Fruit fly (Drosophila melanogaster) whole organism, embryonic: Measurements from ENCODE around the gene kirre.

Source experiments
- Atf-2 ChIP-seq: fragments of 200-800 bp; sonication (Bioruptor generic); optimal IDR thresholded peaks from 2 replicates; lab custom pipeline; 2016; ENCODE audit warnings: missing biosample characterization, missing genetic modification characterization
- Bgb ChIP-seq: fragments of 200-800 bp; sonication (Bioruptor generic); IDR thresholded peaks from 2 replicates; pipeline ENCODE4 v1.3.6; 2022; ENCODE audit warnings: missing biosample characterization, missing genetic modification characterization; ENCODE audit not compliant: partially characterized antibody
- CG1024 ChIP-seq: fragments of 200-800 bp; sonication (Bioruptor generic); IDR thresholded peaks from 2 replicates; pipeline ENCODE4 v1.3.6; 2022; ENCODE audit warnings: missing biosample characterization, missing genetic modification characterization
- CG10274 ChIP-seq: fragments of 200-800 bp; sonication (Bioruptor generic); optimal IDR thresholded peaks from 3 replicates; lab custom pipeline; 2017; ENCODE audit warnings: missing biosample characterization, mild to moderate bottlenecking, missing genetic modification characterization
- CG10431 ChIP-seq: fragments of 200-800 bp; sonication (Bioruptor generic); optimal IDR thresholded peaks from 3 replicates; lab custom pipeline; 2018; ENCODE audit warnings: missing biosample characterization, mild to moderate bottlenecking, missing genetic modification characterization
- CG10979 ChIP-seq: fragments of 200-800 bp; sonication (Bioruptor generic); optimal IDR thresholded peaks from 2 replicates; lab custom pipeline; 2018; ENCODE audit warnings: missing biosample characterization, mild to moderate bottlenecking, missing genetic modification characterization, moderate library complexity
- CG11504 ChIP-seq: fragments of 200-800 bp; sonication (Bioruptor generic); optimal IDR thresholded peaks from 3 replicates; lab custom pipeline; 2019; ENCODE audit warnings: missing biosample characterization, mild to moderate bottlenecking, missing genetic modification characterization, moderate library complexity
- CG17361 ChIP-seq: fragments of 200-800 bp; sonication (Bioruptor generic); IDR thresholded peaks from 3 replicates; pipeline ENCODE4 v1.3.6; 2022; ENCODE audit warnings: missing biosample characterization, missing genetic modification characterization
- CG17802 ChIP-seq: fragments of 200-800 bp; sonication (Bioruptor generic); optimal IDR thresholded peaks from 2 replicates; lab custom pipeline; 2018; ENCODE audit warnings: missing biosample characterization, mild to moderate bottlenecking, missing genetic modification characterization, moderate library complexity
- CG18476 ChIP-seq: fragments of 200-800 bp; sonication (Bioruptor generic); optimal IDR thresholded peaks from 2 replicates; lab custom pipeline; 2016; ENCODE audit warnings: missing biosample characterization, mild to moderate bottlenecking, missing genetic modification characterization
- CG18599 ChIP-seq: fragments of 200-800 bp; sonication (Bioruptor generic); optimal IDR thresholded peaks from 3 replicates; lab custom pipeline; 2017; ENCODE audit warnings: missing biosample characterization, missing genetic modification characterization, mild to moderate bottlenecking, moderate library complexity, missing genetic modification reagents
- CG2120 ChIP-seq: fragments of 200-800 bp; sonication (Bioruptor generic); optimal IDR thresholded peaks from 3 replicates; lab custom pipeline; 2016; ENCODE audit warnings: missing biosample characterization, missing genetic modification characterization
- CG2678 ChIP-seq: fragments of 200-800 bp; sonication (Bioruptor generic); optimal IDR thresholded peaks from 3 replicates; lab custom pipeline; 2019; ENCODE audit warnings: missing biosample characterization, mild to moderate bottlenecking, missing genetic modification characterization, moderate library complexity
- CG2712 ChIP-seq: fragments of 200-800 bp; optimal IDR thresholded peaks from 3 replicates; lab custom pipeline; 2019; ENCODE audit warnings: missing biosample characterization, mild to moderate bottlenecking, missing genetic modification characterization, moderate library complexity
- CG2889 ChIP-seq: fragments of 200-800 bp; sonication (Bioruptor generic); IDR thresholded peaks from 3 replicates; pipeline ENCODE4 v1.3.6; 2022; ENCODE audit warnings: missing biosample characterization, missing genetic modification characterization
- CG31365 ChIP-seq: fragments of 200-800 bp; sonication (Bioruptor generic); optimal IDR thresholded peaks from 2 replicates; lab custom pipeline; 2018; ENCODE audit warnings: missing biosample characterization, mild to moderate bottlenecking, missing genetic modification characterization
- CG32532 ChIP-seq: fragments of 200-800 bp; sonication (Bioruptor generic); IDR thresholded peaks from 2 replicates; pipeline ENCODE4 v1.3.6; 2022; ENCODE audit warnings: missing biosample characterization, missing genetic modification characterization
- CG3838 ChIP-seq: fragments of 200-800 bp; sonication (Bioruptor generic); optimal IDR thresholded peaks from 3 replicates; lab custom pipeline; 2016; ENCODE audit warnings: missing biosample characterization, missing genetic modification characterization
- CG7271 ChIP-seq: fragments of 200-800 bp; sonication (Bioruptor generic); optimal IDR thresholded peaks from 2 replicates; lab custom pipeline; 2018; ENCODE audit warnings: missing biosample characterization, mild to moderate bottlenecking, missing genetic modification characterization, moderate library complexity
- CG7372 ChIP-seq: fragments of 200-800 bp; sonication (Bioruptor generic); IDR thresholded peaks from 2 replicates; pipeline ENCODE4 v1.3.6; 2022; ENCODE audit warnings: missing biosample characterization, missing genetic modification characterization
- CG7556 ChIP-seq: fragments of 200-800 bp; sonication (Bioruptor generic); optimal IDR thresholded peaks from 2 replicates; lab custom pipeline; 2017; ENCODE audit warnings: missing biosample characterization, mild to moderate bottlenecking, missing genetic modification characterization
- CG7745 ChIP-seq: fragments of 200-800 bp; sonication (Bioruptor generic); optimal IDR thresholded peaks from 2 replicates; lab custom pipeline; 2018; ENCODE audit warnings: missing biosample characterization, mild to moderate bottlenecking, missing genetic modification characterization, moderate library complexity
- CG8388 ChIP-seq: fragments of 200-800 bp; sonication (Bioruptor generic); optimal IDR thresholded peaks from 2 replicates; lab custom pipeline; 2019; ENCODE audit warnings: missing biosample characterization, mild to moderate bottlenecking, missing genetic modification characterization, moderate library complexity
- CG8765 ChIP-seq: fragments of 200-800 bp; sonication (Bioruptor generic); IDR thresholded peaks from 2 replicates; pipeline ENCODE4 v1.3.6; 2022; ENCODE audit warnings: missing biosample characterization, missing genetic modification characterization
- CTCF ChIP-seq: fragments of 200-800 bp; sonication (Bioruptor generic); optimal IDR thresholded peaks from 2 replicates; lab custom pipeline; 2017; ENCODE audit warnings: missing biosample characterization, mild to moderate bottlenecking, missing genetic modification characterization, moderate library complexity
- Dbx ChIP-seq: fragments of 200-800 bp; sonication (Bioruptor generic); IDR thresholded peaks from 3 replicates; pipeline ENCODE4 v1.3.6; 2022; ENCODE audit warnings: missing biosample characterization, missing genetic modification characterization
- Dip3 ChIP-seq: fragments of 200-800 bp; sonication (Bioruptor generic); optimal IDR thresholded peaks from 3 replicates; lab custom pipeline; 2016; ENCODE audit warnings: missing biosample characterization, missing genetic modification characterization
- Doc3 ChIP-seq: fragments of 200-800 bp; sonication (Bioruptor generic); IDR thresholded peaks from 3 replicates; pipeline ENCODE4 v1.3.6; 2022; ENCODE audit warnings: missing biosample characterization, missing genetic modification characterization; ENCODE audit not compliant: partially characterized antibody
- Ets65A ChIP-seq: fragments of 200-800 bp; sonication (Bioruptor generic); peaks from one replicate; lab custom pipeline; 2016; ENCODE audit warnings: missing biosample characterization, missing genetic modification characterization
- Fer2 ChIP-seq: fragments of 200-800 bp; sonication (Bioruptor generic); optimal IDR thresholded peaks from 2 replicates; lab custom pipeline; 2018; ENCODE audit warnings: missing biosample characterization, mild to moderate bottlenecking, missing genetic modification characterization, moderate library complexity
- H15 ChIP-seq: fragments of 200-800 bp; sonication (Bioruptor generic); IDR thresholded peaks from 3 replicates; pipeline ENCODE4 v1.3.6; 2022; ENCODE audit warnings: missing biosample characterization, missing genetic modification characterization
- HLHmδ ChIP-seq: fragments of 200-800 bp; sonication (Bioruptor generic); optimal IDR thresholded peaks from 2 replicates; lab custom pipeline; 2018; ENCODE audit warnings: missing biosample characterization, mild to moderate bottlenecking, missing genetic modification characterization, moderate library complexity
- Hmr ChIP-seq: fragments of 200-800 bp; sonication (Bioruptor generic); optimal IDR thresholded peaks from 3 replicates; lab custom pipeline; 2017; ENCODE audit warnings: mild to moderate bottlenecking, missing biosample characterization, missing genetic modification reagents, missing genetic modification characterization
- Hr78 ChIP-seq, 2 experiments: fragments of 200-800 bp in 1 of 2; fragments of >200 bp in 1 of 2; sonication (Bioruptor generic) in 1 of 2; optimal IDR thresholded peaks; 2 replicates each; lab custom pipeline; 2017 to 2019; ENCODE audit warnings: missing biosample characterization in 2 of 2, missing genetic modification characterization in 2 of 2, mild to moderate bottlenecking in 1 of 2, moderate library complexity in 1 of 2
- Kr ChIP-seq: fragments of 200-800 bp; sonication (Bioruptor generic); optimal IDR thresholded peaks from 2 replicates; lab custom pipeline; 2017; ENCODE audit warnings: missing biosample characterization, mild to moderate bottlenecking, missing genetic modification characterization
- Poxn ChIP-seq: fragments of 200-800 bp; sonication (Bioruptor generic); IDR thresholded peaks from 2 replicates; pipeline ENCODE4 v1.3.6; 2022; ENCODE audit warnings: missing biosample characterization, missing genetic modification characterization
- aop ChIP-seq: fragments of 200-800 bp; sonication (Bioruptor generic); IDR thresholded peaks from 2 replicates; pipeline ENCODE4 v1.3.6; 2022; ENCODE audit warnings: missing biosample characterization, missing genetic modification characterization
- btn ChIP-seq: fragments of 200-800 bp; sonication (Bioruptor generic); optimal IDR thresholded peaks from 2 replicates; lab custom pipeline; 2016; ENCODE audit warnings: missing biosample characterization, missing genetic modification characterization
- crp ChIP-seq, 2 experiments: fragments of 200-800 bp; sonication (Bioruptor generic); optimal IDR thresholded peaks; 2 replicates in 1 of 2; 3 replicates in 1 of 2; lab custom pipeline; 2017; ENCODE audit warnings: missing biosample characterization in 2 of 2, missing genetic modification characterization in 2 of 2, mild to moderate bottlenecking in 1 of 2, moderate library complexity in 1 of 2
- dan ChIP-seq: fragments of 200-800 bp; sonication (Bioruptor generic); IDR thresholded peaks from 2 replicates; pipeline ENCODE4 v1.3.6; 2022; ENCODE audit warnings: missing biosample characterization, missing genetic modification characterization
- dm ChIP-seq: fragments of 200-800 bp; sonication (Bioruptor generic); optimal IDR thresholded peaks from 3 replicates; lab custom pipeline; 2016; ENCODE audit warnings: missing biosample characterization, missing genetic modification characterization
- dmrt99B ChIP-seq: fragments of 200-800 bp; sonication (Bioruptor generic); optimal IDR thresholded peaks from 2 replicates; lab custom pipeline; 2018; ENCODE audit warnings: missing biosample characterization, mild to moderate bottlenecking, missing genetic modification characterization, moderate library complexity
- esg ChIP-seq: fragments of 200-800 bp; sonication (Bioruptor generic); conservative IDR thresholded peaks from 2 replicates; pipeline ENCODE4 v1.3.6; 2022; ENCODE audit warnings: missing biosample characterization, missing genetic modification characterization
- gem ChIP-seq: fragments of 200-800 bp; sonication (Bioruptor generic); optimal IDR thresholded peaks from 2 replicates; lab custom pipeline; 2019; ENCODE audit warnings: missing biosample characterization, mild to moderate bottlenecking, missing genetic modification characterization, moderate library complexity
- grau ChIP-seq: fragments of 200-800 bp; optimal IDR thresholded peaks from 3 replicates; lab custom pipeline; 2019; ENCODE audit warnings: missing biosample characterization, mild to moderate bottlenecking, missing genetic modification characterization, moderate library complexity
- h ChIP-seq: fragments of >200 bp; optimal IDR thresholded peaks from 2 replicates; lab custom pipeline; 2017
- jigr1 ChIP-seq: fragments of 200-800 bp; sonication (Bioruptor generic); IDR thresholded peaks from 3 replicates; pipeline ENCODE4 v1.3.6; 2022; ENCODE audit warnings: missing biosample characterization, missing genetic modification characterization
- klu ChIP-seq: fragments of 200-800 bp; sonication (Bioruptor generic); IDR thresholded peaks from 2 replicates; pipeline ENCODE4 v1.3.6; 2022; ENCODE audit warnings: missing biosample characterization, missing genetic modification characterization
- lmd ChIP-seq: fragments of 200-800 bp; sonication (Bioruptor generic); IDR thresholded peaks from 2 replicates; pipeline ENCODE4 v1.3.6; 2022; ENCODE audit warnings: missing biosample characterization, missing genetic modification characterization
- lola ChIP-seq, 3 experiments: fragments of >200 bp in 2 of 3; fragments of 200-800 bp in 1 of 3; sonication (Bioruptor generic) in 1 of 3; optimal IDR thresholded peaks; 2 replicates each; lab custom pipeline; 2017 to 2019; ENCODE audit warnings: missing biosample characterization in 3 of 3, missing genetic modification characterization in 3 of 3, mild to moderate bottlenecking in 1 of 3, moderate library complexity in 1 of 3
- row ChIP-seq: fragments of 200-800 bp; sonication (Bioruptor generic); IDR thresholded peaks from 3 replicates; pipeline ENCODE4 v1.3.6; 2022; ENCODE audit warnings: missing biosample characterization, missing genetic modification characterization
- sim ChIP-seq: fragments of 200-800 bp; sonication (Bioruptor generic); IDR thresholded peaks from 2 replicates; pipeline ENCODE4 v1.3.6; 2022; ENCODE audit warnings: missing biosample characterization, missing genetic modification characterization

The kirre gene

dm6 chrX:3031752-3032151 lies 291.6 kb downstream of the kirre start (continued):
- TF ChIP-seq CG17361 (GFP tag; lab: Robert Waterston, UW) (0 out of 3 replicates have a peak, but pooled peaks have one; percentile 30), CG10979 (peak; percentile 33), esg (no peak), aop (GFP tag; lab: Robert Waterston, UW) (no peak), CG7372 (no peak), CG11504 (tag; lab: Kevin White, UChicago) (peak; percentile 37), dm (GFP tag; lab: Kevin White, UChicago) (no peak), Dbx (GFP tag; lab: Robert Waterston, UW) (0 out of 3 replicates have a peak, but pooled peaks have one; percentile 33), jigr1 (GFP tag; lab: Robert Waterston, UW) (no peak), grau (tag; lab: Kevin White, UChicago) (peak; percentile 35), CG2120 (GFP tag; lab: Kevin White, UChicago) (peak; percentile 29), CG7745 (no peak), CG1024 (no peak), CG8765 (GFP tag; lab: Robert Waterston, UW) (no peak), Ets65A (peak; percentile 24), h (lab: Kevin White, UChicago) (no peak), CG18476 (GFP tag; lab: Kevin White, UChicago) (peak; percentile 20), row (GFP tag; lab: Robert Waterston, UW) (peak; percentile 47; the same call in 2 of the 3 replicates), sim (no peak), gem (tag; lab: Kevin White, UChicago) (peak; percentile 42), CG3838 (GFP tag; lab: Kevin White, UChicago) (no peak), CG7271 (tag; lab: Kevin White, UChicago) (no peak), Poxn (GFP tag; lab: Robert Waterston, UW) (no peak), CG2678 (tag; lab: Kevin White, UChicago) (peak; percentile 47), Hr78 (GFP tag; optimal IDR thresholded peaks at IDR 0.05; lab: Kevin White, UChicago) (no peak), CG31365 (tag; lab: Kevin White, UChicago) (no peak), klu (no peak), CG7556 (GFP tag; lab: Kevin White, UChicago) (peak; percentile 38), CG18599 (GFP tag; lab: Kevin White, UChicago) (peak; percentile 53), lola (GFP tag; optimal IDR thresholded peaks at IDR 0.05; lab: Kevin White, UChicago) (no peak), CG17802 (no peak), Doc3 (GFP tag; lab: Robert Waterston, UW) (no peak), Bgb (GFP tag; lab: Robert Waterston, UW) (no peak), CG32532 (GFP tag; lab: Robert Waterston, UW) (peak; percentile 41; the same call in 1 of the 2 replicates), Dip3 (no peak), dmrt99B (tag; lab: Kevin White, UChicago) (peak; percentile 29), CG8388 (GFP tag; lab: Kevin White, UChicago) (no peak), lmd (GFP tag; lab: Robert Waterston, UW) (0 out of 2 replicates have a peak, but pooled peaks have one; percentile 8), dan (GFP tag; lab: Robert Waterston, UW) (no peak), CG2889 (GFP tag; lab: Robert Waterston, UW) (no peak), HLHmδ (no peak), CG2712 (peak; percentile 38), Hmr (GFP tag; lab: Kevin White, UChicago) (no peak), Atf-2 (GFP tag; lab: Kevin White, UChicago) (no peak), CG10431 (GFP tag; lab: Kevin White, UChicago) (no peak), Fer2 (tag; lab: Kevin White, UChicago) (no peak), CG10274 (GFP tag; lab: Kevin White, UChicago) (no peak), Kr (no peak), crp (GFP tag; optimal IDR thresholded peaks at IDR 0.05; lab: Kevin White, UChicago) (no peak), H15 (GFP tag; lab: Robert Waterston, UW) (no peak), btn (GFP tag; lab: Kevin White, UChicago) (no peak), CTCF (GFP tag; lab: Kevin White, UChicago) (no peak)
